Fruit fly (Drosophila melanogaster): ENCODE data around the gene CG13004.

Gene CG13004

dm6 chrX:16782175-16782916 is 53.0 kb downstream of the CG13004 start (continued):
- TF ChIP-seq CG12104 (GFP tag; optimal IDR thresholded peaks at IDR 0.05), result peak; percentile 29
- peak; percentile 39 for TF ChIP-seq CG9876 (GFP tag; optimal IDR thresholded peaks at IDR 0.05)
- TF ChIP-seq chn (GFP tag; optimal IDR thresholded peaks at IDR 0.05), result no peak
- peak; percentile 29 for TF ChIP-seq vfl (GFP tag; optimal IDR thresholded peaks at IDR 0.05)
- no peak for TF ChIP-seq trem (tag; optimal IDR thresholded peaks at IDR 0.05)
- peak; percentile 43; the same call in 1 of the 3 replicates for TF ChIP-seq CG11093 (GFP tag; IDR thresholded peaks at IDR 0.05)
- no peak for TF ChIP-seq klu (GFP tag; IDR thresholded peaks at IDR 0.05)
- peak; percentile 53 for TF ChIP-seq CoRest (tag; optimal IDR thresholded peaks at IDR 0.05)
- TF ChIP-seq oc (tag; optimal IDR thresholded peaks at IDR 0.05), result no peak
- no peak for TF ChIP-seq CG8359 (GFP tag; optimal IDR thresholded peaks at IDR 0.05; ENCODE audit: borderline replicate concordance)
- TF ChIP-seq dmrt11E (tag; optimal IDR thresholded peaks at IDR 0.05), result peak; percentile 14
- peak; percentile 42 for TF ChIP-seq fd96Cb (tag; optimal IDR thresholded peaks at IDR 0.05)
- peak; percentile 39 for TF ChIP-seq pho (GFP tag; optimal IDR thresholded peaks at IDR 0.05)
- TF ChIP-seq chif (GFP tag; optimal IDR thresholded peaks at IDR 0.05), result peak; percentile 47 to 58
- TF ChIP-seq knrl (GFP tag; IDR thresholded peaks at IDR 0.05; ENCODE audit: partially characterized antibody), result no peak
- no peak for TF ChIP-seq CG4282 (GFP tag; optimal IDR thresholded peaks at IDR 0.05)
- no peak for TF ChIP-seq peb (GFP tag; IDR thresholded peaks at IDR 0.05)
- peak; percentile 54 for TF ChIP-seq nmo (GFP tag; optimal IDR thresholded peaks at IDR 0.05)
- TF ChIP-seq cad (GFP tag; optimal IDR thresholded peaks at IDR 0.05), result no peak
- no peak for TF ChIP-seq Dp (GFP tag; optimal IDR thresholded peaks at IDR 0.05)
- no peak for TF ChIP-seq MESR4 (GFP tag; optimal IDR thresholded peaks at IDR 0.05)
- peak; percentile 49 for TF ChIP-seq CG18599 (GFP tag; optimal IDR thresholded peaks at IDR 0.05)
- peak; percentile 23 for TF ChIP-seq pum (GFP tag; optimal IDR thresholded peaks at IDR 0.05)
- no peak for TF ChIP-seq en (GFP tag; optimal IDR thresholded peaks at IDR 0.05)
- TF ChIP-seq MTF-1 (GFP tag; optimal IDR thresholded peaks at IDR 0.05; ENCODE audit: borderline replicate concordance), result no peak
- TF ChIP-seq CG32772 (GFP tag; IDR thresholded peaks at IDR 0.05), result 0 out of 2 replicates have a peak, but pooled peaks have one; percentile 25
- no peak for TF ChIP-seq pb (GFP tag; optimal IDR thresholded peaks at IDR 0.05)
- no peak for TF ChIP-seq CG10462 (GFP tag; optimal IDR thresholded peaks at IDR 0.05)
- TF ChIP-seq CG8089 (GFP tag; optimal IDR thresholded peaks at IDR 0.05), result peak; percentile 1
- no peak for TF ChIP-seq exex (tag; optimal IDR thresholded peaks at IDR 0.05)
- TF ChIP-seq amos (GFP tag; IDR thresholded peaks at IDR 0.05; ENCODE audit: partially characterized antibody), result no peak; the same call in 1 of the 2 replicates
- TF ChIP-seq dmrt99B (tag; optimal IDR thresholded peaks at IDR 0.05), result peak; percentile 62
- no peak for TF ChIP-seq zen (tag; optimal IDR thresholded peaks at IDR 0.05)
- TF ChIP-seq bsh (GFP tag; optimal IDR thresholded peaks at IDR 0.05), result peak in 1 of 2 experiments; percentile 62
- peak; percentile 26 for TF ChIP-seq sd (tag; optimal IDR thresholded peaks at IDR 0.05)
- peak; percentile 69 for TF ChIP-seq CG15269 (tag; optimal IDR thresholded peaks at IDR 0.05)
- TF ChIP-seq Neu2 (GFP tag; optimal IDR thresholded peaks at IDR 0.05; ENCODE audit: borderline replicate concordance), result no peak
- no peak for TF ChIP-seq CG7963 (GFP tag; IDR thresholded peaks at IDR 0.05; ENCODE audit: partially characterized antibody)
- TF ChIP-seq Blimp-1 (GFP tag; optimal IDR thresholded peaks at IDR 0.05), result peak; percentile 28
- TF ChIP-seq ap (GFP tag; IDR thresholded peaks at IDR 0.05), result peak; percentile 48
- no peak for TF ChIP-seq bbx (GFP tag; IDR thresholded peaks at IDR 0.05; ENCODE audit: partially characterized antibody)
- TF ChIP-seq CG9817 (tag; optimal IDR thresholded peaks at IDR 0.05), result peak; percentile 38
- TF ChIP-seq CG6689 (GFP tag; IDR thresholded peaks at IDR 0.05), result peak; percentile 41; the same call in 1 of the 2 replicates
- TF ChIP-seq CG2116 (GFP tag; optimal IDR thresholded peaks at IDR 0.05), result no peak
- TF ChIP-seq CG11696 (GFP tag; IDR thresholded peaks at IDR 0.05), result peak; percentile 41; the same call in 1 of the 2 replicates
- TF ChIP-seq CG10431 (GFP tag; optimal IDR thresholded peaks at IDR 0.05), result no peak
- TF ChIP-seq Mad (GFP tag; optimal IDR thresholded peaks at IDR 0.05), result no peak
- TF ChIP-seq CG15601 (tag; optimal IDR thresholded peaks at IDR 0.05), result no peak

All from whole organism, embryonic.